Fruit fly (Drosophila melanogaster): Measurements from ENCODE around the gene CG3862.

- no peak for TF ChIP-seq CG8478 (optimal IDR thresholded peaks at IDR 0.05)
- peak; percentile 41 to 49 for TF ChIP-seq CTCF (optimal IDR thresholded peaks at IDR 0.05)
Observed at dm6 chr2L:850727-851257, 25.1 kb upstream of the CG3862 start, which contains the start of gene drongo.
